Fruit fly (Drosophila melanogaster): ENCODE data around the gene CG4849.
A peak's percentile ranks its signal among the peaks of the same experiment; 100 is the strongest.

Gene CG4849

dm6 chr3R:27986794-27987193 lies 23.6 kb downstream of the CG4849 start (continued):
- TF ChIP-seq slbo (GFP tag; IDR thresholded peaks at IDR 0.05) (no peak), gsb-n (tag; optimal IDR thresholded peaks at IDR 0.05) (no peak), tll (GFP tag; optimal IDR thresholded peaks at IDR 0.05) (no peak), Sry-δ (GFP tag; optimal IDR thresholded peaks at IDR 0.05) (no peak), stc (GFP tag; IDR thresholded peaks at IDR 0.05) (no peak), Sox100B (GFP tag; optimal IDR thresholded peaks at IDR 0.05) (no peak), kah (GFP tag; optimal IDR thresholded peaks at IDR 0.05) (no peak), gem (tag; optimal IDR thresholded peaks at IDR 0.05) (no peak), lab (GFP tag; optimal IDR thresholded peaks at IDR 0.05) (peak; percentile 47), pfk (GFP tag; optimal IDR thresholded peaks at IDR 0.05) (peak; percentile 26), ap (GFP tag; IDR thresholded peaks at IDR 0.05) (no peak), fu2 (GFP tag; optimal IDR thresholded peaks at IDR 0.05) (no peak), CG12219 (GFP tag; optimal IDR thresholded peaks at IDR 0.05) (no peak), CG17361 (GFP tag; IDR thresholded peaks at IDR 0.05) (no peak), sens-2 (GFP tag; IDR thresholded peaks at IDR 0.05) (no peak), ATbp (GFP tag; optimal IDR thresholded peaks at IDR 0.05) (peak; percentile 13), emc (GFP tag; optimal IDR thresholded peaks at IDR 0.05) (no peak), CG2678 (tag; optimal IDR thresholded peaks at IDR 0.05) (no peak), chm (GFP tag; IDR thresholded peaks at IDR 0.05) (0 out of 2 replicates have a peak, but pooled peaks have one; percentile 16), rib (GFP tag; IDR thresholded peaks at IDR 0.05) (0 out of 2 replicates have a peak, but pooled peaks have one; percentile 35), Hr78 (GFP tag; optimal IDR thresholded peaks at IDR 0.05) (no peak), NC2β (GFP tag; optimal IDR thresholded peaks at IDR 0.05) (no peak), maf-S (GFP tag; optimal IDR thresholded peaks at IDR 0.05) (no peak), sens (GFP tag) (peak; percentile 18), caup (GFP tag; optimal IDR thresholded peaks at IDR 0.05; ENCODE audit: severe bottlenecking) (peak; percentile 52), chif (GFP tag; optimal IDR thresholded peaks at IDR 0.05) (no peak), Med (GFP tag) (peak; percentile 54), CG33213 (GFP tag; optimal IDR thresholded peaks at IDR 0.05) (peak; percentile 23), CG12659 (GFP tag; optimal IDR thresholded peaks at IDR 0.05) (no peak), CG34422 (GFP tag; IDR thresholded peaks at IDR 0.05) (no peak), Ada2b (GFP tag; IDR thresholded peaks at IDR 0.05) (no peak), Blimp-1 (GFP tag; optimal IDR thresholded peaks at IDR 0.05) (peak; percentile 55), HLH3B (GFP tag; IDR thresholded peaks at IDR 0.05) (no peak), ara (GFP tag; IDR thresholded peaks at IDR 0.05) (no peak), CkIIα-i1 (GFP tag; IDR thresholded peaks at IDR 0.05) (no peak), CG17359 (tag; optimal IDR thresholded peaks at IDR 0.05) (no peak), CG2889 (GFP tag; IDR thresholded peaks at IDR 0.05) (no peak), CG1603 (tag; optimal IDR thresholded peaks at IDR 0.05) (peak; percentile 27), pan (optimal IDR thresholded peaks at IDR 0.05) (no peak), pan (GFP tag; optimal IDR thresholded peaks at IDR 0.05 in 1 of 2, IDR thresholded peaks at IDR 0.05 in 1 of 2) (peak in 1 of 2 experiments; percentile 7), CG17385 (GFP tag; optimal IDR thresholded peaks at IDR 0.05) (no peak), H2.0 (GFP tag; IDR thresholded peaks at IDR 0.05) (no peak), chn (GFP tag; optimal IDR thresholded peaks at IDR 0.05) (no peak), org-1 (GFP tag; optimal IDR thresholded peaks at IDR 0.05) (no peak), CG9932 (GFP tag; IDR thresholded peaks at IDR 0.05) (no peak), run (tag; optimal IDR thresholded peaks at IDR 0.05) (no peak), CG8359 (GFP tag; optimal IDR thresholded peaks at IDR 0.05; ENCODE audit: borderline replicate concordance) (no peak), sob (GFP tag; IDR thresholded peaks at IDR 0.05) (peak; percentile 28), Bdp1 (GFP tag; optimal IDR thresholded peaks at IDR 0.05) (no peak), sd (tag; optimal IDR thresholded peaks at IDR 0.05) (peak; percentile 94), CG7987 (GFP tag; optimal IDR thresholded peaks at IDR 0.05) (peak; percentile 35)
